Worm (Caenorhabditis elegans): ENCODE data around the gene rpl-35.

rpl-35 gene

ce11 chrIII:7859313-7859712, 4.4 kb downstream of the rpl-35 start, which contains the start of gene tomm-7:
Gene tomm-7 (plus strand): TSS chrIII:7859613.
- TF ChIP-seq elt-3 (tag; optimal IDR thresholded peaks at IDR 0.05) (no peak), egl-27 (tag; optimal IDR thresholded peaks at IDR 0.05) (no peak), sma-3 (GFP tag; optimal IDR thresholded peaks at IDR 0.05) (no peak), ceh-16 (tag; optimal IDR thresholded peaks at IDR 0.05) (no peak)

- TF ChIP-seq fos-1 (tag; optimal IDR thresholded peaks at IDR 0.05): peak; percentile 10
- no peak for TF ChIP-seq C34F6.9 (tag; optimal IDR thresholded peaks at IDR 0.05)
Measured at ce11 chrIII:7860885-7861284, 6.0 kb downstream of the rpl-35 start, which contains the start of gene cuc-1. Gene cuc-1 (minus strand): TSS chrIII:7860985.

ce11 chrIII:7861535-7862120, 6.7 kb downstream of the rpl-35 start, which contains the start of gene snr-5:
Gene snr-5 (plus strand): TSS chrIII:7862070.
- TF ChIP-seq nhr-129 (tag; optimal IDR thresholded peaks at IDR 0.05) (peak; percentile 25), lin-13 (GFP tag; optimal IDR thresholded peaks at IDR 0.05) (peak; percentile 27), C34F6.9 (tag; optimal IDR thresholded peaks at IDR 0.05) (peak; percentile 26), lsy-2 (tag; optimal IDR thresholded peaks at IDR 0.05) (peak in 1 of 2 experiments; percentile 59), nhr-21 (tag; optimal IDR thresholded peaks at IDR 0.05) (no peak), sem-4 (tag; optimal IDR thresholded peaks at IDR 0.05) (no peak), sma-3 (GFP tag; optimal IDR thresholded peaks at IDR 0.05) (no peak)

- TF ChIP-seq fos-1 (tag; optimal IDR thresholded peaks at IDR 0.05): peak; percentile 27
- no peak for TF ChIP-seq sem-4 (tag; optimal IDR thresholded peaks at IDR 0.05)
Measured at ce11 chrIII:7865238-7865761, 10.4 kb downstream of the rpl-35 start, which contains the start of gene slc-17.3. Gene slc-17.3 (minus strand): TSS chrIII:7865288.

- TF ChIP-seq crh-2 (tag; optimal IDR thresholded peaks at IDR 0.05): no peak
Measured at ce11 chrIII:7866189-7866588, 11.3 kb downstream of the rpl-35 start, which contains the start of gene cup-4. Gene cup-4 (plus strand): TSS chrIII:7866489.

ce11 chrIII:7872776-7873175, 17.8 kb downstream of the rpl-35 start:
- TF ChIP-seq nhr-21 (tag; optimal IDR thresholded peaks at IDR 0.05): no peak
- no peak for TF ChIP-seq unc-62 (GFP tag; optimal IDR thresholded peaks at IDR 0.05)
- TF ChIP-seq fos-1 (tag; optimal IDR thresholded peaks at IDR 0.05): peak; percentile 27
- no peak for TF ChIP-seq skn-1 (tag; optimal IDR thresholded peaks at IDR 0.05)
- TF ChIP-seq nhr-25 (tag; optimal IDR thresholded peaks at IDR 0.05): peak; percentile 33
- TF ChIP-seq unc-55 (GFP tag; optimal IDR thresholded peaks at IDR 0.05): no peak
- no peak for TF ChIP-seq lin-11 (tag; optimal IDR thresholded peaks at IDR 0.05)
- TF ChIP-seq ama-1 (optimal IDR thresholded peaks at IDR 0.05): no peak
- no peak for TF ChIP-seq alr-1 (tag; optimal IDR thresholded peaks at IDR 0.05)
- no peak for TF ChIP-seq blmp-1 (tag; optimal IDR thresholded peaks at IDR 0.05; ENCODE audit: insufficient read depth)
- TF ChIP-seq sma-9 (GFP tag; optimal IDR thresholded peaks at IDR 0.05): no peak
- no peak for TF ChIP-seq sma-9 (tag; optimal IDR thresholded peaks at IDR 0.05)
- TF ChIP-seq nhr-237 (tag; optimal IDR thresholded peaks at IDR 0.05): no peak
- TF ChIP-seq C34F6.9 (tag; optimal IDR thresholded peaks at IDR 0.05): no peak
- no peak for TF ChIP-seq nhr-12 (tag; optimal IDR thresholded peaks at IDR 0.05)
- no peak for TF ChIP-seq ztf-4 (tag; optimal IDR thresholded peaks at IDR 0.05)
- TF ChIP-seq zag-1 (tag; optimal IDR thresholded peaks at IDR 0.05): no peak
- no peak for TF ChIP-seq sem-4 (tag; optimal IDR thresholded peaks at IDR 0.05)
- TF ChIP-seq dmd-4 (tag; optimal IDR thresholded peaks at IDR 0.05): no peak
- peak; percentile 3 for TF ChIP-seq nhr-129 (tag; optimal IDR thresholded peaks at IDR 0.05)
- TF ChIP-seq ztf-1 (GFP tag; conservative IDR thresholded peaks at IDR 0.05): no peak
- no peak for TF ChIP-seq lsy-2 (tag; optimal IDR thresholded peaks at IDR 0.05)
- TF ChIP-seq R02D3.7 (tag; optimal IDR thresholded peaks at IDR 0.05): no peak
- TF ChIP-seq mdl-1 (tag; optimal IDR thresholded peaks at IDR 0.05): no peak
- no peak for TF ChIP-seq nhr-77 (tag; optimal IDR thresholded peaks at IDR 0.05)
- peak; percentile 72 for TF ChIP-seq sma-3 (GFP tag; optimal IDR thresholded peaks at IDR 0.05)
- no peak for TF ChIP-seq nhr-6 (tag; optimal IDR thresholded peaks at IDR 0.05)
- no peak for TF ChIP-seq gmeb-1 (tag; optimal IDR thresholded peaks at IDR 0.05)
- TF ChIP-seq nhr-11 (tag; optimal IDR thresholded peaks at IDR 0.05): no peak
- no peak for TF ChIP-seq nhr-23 (tag; optimal IDR thresholded peaks at IDR 0.05)
- TF ChIP-seq mab-5 (tag; optimal IDR thresholded peaks at IDR 0.05): no peak

All from whole organism, L2 larva.